Fruit fly (Drosophila melanogaster): ENCODE measurements around the gene MED27.

- TF ChIP-seq usp (GFP tag; optimal IDR thresholded peaks at IDR 0.05), result no peak
- TF ChIP-seq psq (optimal IDR thresholded peaks at IDR 0.05), result no peak
- TF ChIP-seq CG8478 (optimal IDR thresholded peaks at IDR 0.05), result no peak
- no peak for TF ChIP-seq EcR (GFP tag; optimal IDR thresholded peaks at IDR 0.05)
These were observed 21.5 kb upstream of the MED27 start, which contains the start of gene CG12171 for dm6 chr3R:5633437-5633836.
